ENCODE assay signal across 5 worm cellular contexts in the genomic region with DNA sequence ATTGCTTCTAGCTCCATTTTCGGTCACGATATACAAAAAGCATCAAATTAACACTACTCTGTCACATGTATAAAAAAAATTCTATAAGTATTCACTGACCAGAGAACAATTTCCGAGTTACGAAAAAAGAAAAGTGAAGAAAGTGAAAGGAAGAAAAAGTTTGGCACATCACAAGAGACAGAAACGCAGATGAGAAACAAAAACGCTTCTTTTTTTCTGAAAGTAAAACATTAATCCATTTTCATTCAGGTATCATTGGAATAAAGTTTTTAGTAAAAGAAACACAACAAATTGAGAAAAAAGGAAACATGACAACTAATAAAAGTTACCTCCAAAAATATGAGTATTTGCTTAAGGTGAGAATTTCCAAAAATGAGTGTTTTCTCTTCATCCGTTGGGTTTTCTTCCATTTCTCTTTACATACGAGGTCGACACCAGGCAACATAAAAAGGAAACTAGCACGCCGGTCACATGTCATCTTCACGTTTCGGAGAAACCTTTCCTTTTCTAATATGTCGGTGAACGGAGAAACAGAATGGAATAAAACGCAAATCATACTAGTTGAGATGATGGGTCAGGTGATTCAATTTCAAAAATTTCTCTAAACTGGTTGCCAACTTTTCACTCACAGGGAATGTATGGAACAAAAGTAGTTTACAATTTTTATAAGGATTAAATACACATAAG.
A peak's percentile ranks its signal among the peaks of the same experiment; 100 is the strongest.
TF ChIP-seq lines count a peak whose summit lies in the region.

No protein-coding gene starts in this region.

TF ChIP-seq in whole organism, L1 larva, 84 proteins besides CTCF, POLR2A, EP300 and RAD21 (continues in another document):
- TF ChIP-seq zag-1 (tag; optimal IDR thresholded peaks at IDR 0.05; lab: Kevin White, UChicago) (no peak), ztf-11 (tag; optimal IDR thresholded peaks at IDR 0.05; lab: Kevin White, UChicago) (no peak), nhr-19 (GFP tag; conservative IDR thresholded peaks at IDR 0.05; lab: Robert Waterston, UW) (peak; percentile 26; the same call in 1 of the 2 replicates), unc-30 (tag; optimal IDR thresholded peaks at IDR 0.05; lab: Kevin White, UChicago) (no peak), swsn-7 (tag; optimal IDR thresholded peaks at IDR 0.05; lab: Kevin White, UChicago) (no peak), fos-1 (tag; optimal IDR thresholded peaks at IDR 0.05; lab: Kevin White, UChicago) (no peak), fkh-8 (tag; optimal IDR thresholded peaks at IDR 0.05; lab: Kevin White, UChicago) (no peak), lsy-2 (tag; optimal IDR thresholded peaks at IDR 0.05; lab: Kevin White, UChicago) (peak; percentile 6 to 24), nhr-12 (tag; optimal IDR thresholded peaks at IDR 0.05; lab: Kevin White, UChicago) (no peak), irx-1 (tag; optimal IDR thresholded peaks at IDR 0.05; lab: Kevin White, UChicago) (peak; percentile 48), sup-37 (GFP tag; optimal IDR thresholded peaks at IDR 0.05; lab: Kevin White, UChicago) (no peak), jun-1 (tag; optimal IDR thresholded peaks at IDR 0.05; lab: Kevin White, UChicago) (no peak), nhr-71 (tag; optimal IDR thresholded peaks at IDR 0.05; lab: Kevin White, UChicago) (peak; percentile 61), alr-1 (tag; optimal IDR thresholded peaks at IDR 0.05; lab: Kevin White, UChicago; ENCODE audit: borderline replicate concordance) (no peak), nhr-28 (tag; optimal IDR thresholded peaks at IDR 0.05; lab: Kevin White, UChicago) (no peak), dsc-1 (tag; optimal IDR thresholded peaks at IDR 0.05; lab: Kevin White, UChicago) (no peak), C34B4.2 (tag; optimal IDR thresholded peaks at IDR 0.05; lab: Kevin White, UChicago) (no peak)

TF ChIP-seq in whole organism, L2 larva, 48 proteins besides CTCF, POLR2A, EP300 and RAD21:
- peak; percentile 61 for TF ChIP-seq nhr-129 (tag; optimal IDR thresholded peaks at IDR 0.05; lab: Kevin White, UChicago)
- peak; percentile 21 for TF ChIP-seq C34F6.9 (tag; optimal IDR thresholded peaks at IDR 0.05; lab: Kevin White, UChicago)
- TF ChIP-seq nhr-6 (tag; optimal IDR thresholded peaks at IDR 0.05; lab: Kevin White, UChicago) = peak; percentile 11
- TF ChIP-seq sma-9 (GFP tag; optimal IDR thresholded peaks at IDR 0.05; lab: Kevin White, UChicago) = peak; percentile 64
- TF ChIP-seq sma-9 (tag; optimal IDR thresholded peaks at IDR 0.05; lab: Kevin White, UChicago) = no peak
- peak; percentile 30 for TF ChIP-seq sma-3 (GFP tag; optimal IDR thresholded peaks at IDR 0.05; lab: Kevin White, UChicago)
- no peak for TF ChIP-seq R02D3.7 (tag; optimal IDR thresholded peaks at IDR 0.05; lab: Kevin White, UChicago)
- peak; percentile 6 for TF ChIP-seq nhr-21 (tag; optimal IDR thresholded peaks at IDR 0.05; lab: Kevin White, UChicago)
- peak; percentile 43 for TF ChIP-seq unc-55 (GFP tag; optimal IDR thresholded peaks at IDR 0.05; lab: Kevin White, UChicago)
- peak; percentile 74 for TF ChIP-seq blmp-1 (tag; optimal IDR thresholded peaks at IDR 0.05; lab: Kevin White, UChicago; ENCODE audit: insufficient read depth)
- no peak for TF ChIP-seq ceh-16 (tag; optimal IDR thresholded peaks at IDR 0.05; lab: Kevin White, UChicago)
- TF ChIP-seq nhr-25 (tag; optimal IDR thresholded peaks at IDR 0.05; lab: Kevin White, UChicago) = peak; percentile 89
- peak; percentile 26 for TF ChIP-seq crh-2 (tag; optimal IDR thresholded peaks at IDR 0.05; lab: Kevin White, UChicago)
- no peak for TF ChIP-seq mdl-1 (tag; optimal IDR thresholded peaks at IDR 0.05; lab: Kevin White, UChicago)

TF ChIP-seq in whole organism, L3 larva, 47 proteins besides CTCF, POLR2A, EP300 and RAD21:
- TF ChIP-seq unc-62 (GFP tag; optimal IDR thresholded peaks at IDR 0.05; lab: Kevin White, UChicago) (no peak), eor-1 (tag; optimal IDR thresholded peaks at IDR 0.05; lab: Kevin White, UChicago) (no peak), ztf-4 (tag; optimal IDR thresholded peaks at IDR 0.05; lab: Kevin White, UChicago) (no peak), zag-1 (tag; optimal IDR thresholded peaks at IDR 0.05; lab: Kevin White, UChicago) (no peak), egl-5 (tag; optimal IDR thresholded peaks at IDR 0.05; lab: Kevin White, UChicago) (peak; percentile 35), nhr-23 (tag; optimal IDR thresholded peaks at IDR 0.05; lab: Kevin White, UChicago) (peak; percentile 73), ama-1 (optimal IDR thresholded peaks at IDR 0.05; lab: Kevin White, UChicago) (no peak), tbx-2 (tag; optimal IDR thresholded peaks at IDR 0.05; lab: Kevin White, UChicago) (no peak), lsy-12 (tag; optimal IDR thresholded peaks at IDR 0.05; lab: Kevin White, UChicago) (no peak), hmg-11 (tag; optimal IDR thresholded peaks at IDR 0.05; lab: Kevin White, UChicago) (no peak), elt-2 (tag; optimal IDR thresholded peaks at IDR 0.05; lab: Kevin White, UChicago) (no peak), ceh-28 (tag; optimal IDR thresholded peaks at IDR 0.05; lab: Kevin White, UChicago) (no peak), nhr-25 (tag; optimal IDR thresholded peaks at IDR 0.05; lab: Kevin White, UChicago) (peak; percentile 29), mml-1 (tag; optimal IDR thresholded peaks at IDR 0.05; lab: Kevin White, UChicago) (no peak), nhr-77 (tag; optimal IDR thresholded peaks at IDR 0.05; lab: Kevin White, UChicago) (no peak), mdl-1 (tag; optimal IDR thresholded peaks at IDR 0.05; lab: Kevin White, UChicago) (no peak), skn-1 (tag; optimal IDR thresholded peaks at IDR 0.05; lab: Kevin White, UChicago) (no peak), fkh-2 (tag; optimal IDR thresholded peaks at IDR 0.05; lab: Kevin White, UChicago) (no peak)

TF ChIP-seq in whole organism, L4 larva, 104 proteins besides CTCF, POLR2A, EP300 and RAD21 (continues in another document):
- TF ChIP-seq aha-1 (tag; lab: Kevin White, UChicago) (peak; percentile 89), ZK546.5 (tag; optimal IDR thresholded peaks at IDR 0.05; lab: Kevin White, UChicago) (no peak), mep-1 (tag; optimal IDR thresholded peaks at IDR 0.05; lab: Kevin White, UChicago) (peak; percentile 17), nhr-48 (tag; optimal IDR thresholded peaks at IDR 0.05; lab: Kevin White, UChicago) (no peak), daf-12 (tag; optimal IDR thresholded peaks at IDR 0.05; lab: Kevin White, UChicago) (no peak), ZK337.2 (GFP tag; IDR thresholded peaks at IDR 0.05; lab: Robert Waterston, UW) (no peak), saeg-2 (GFP tag; IDR thresholded peaks at IDR 0.05; lab: Robert Waterston, UW) (no peak), nhr-41 (GFP tag; IDR thresholded peaks at IDR 0.05; lab: Robert Waterston, UW) (no peak), F44E2.7 (GFP tag; IDR thresholded peaks at IDR 0.05; lab: Robert Waterston, UW) (no peak), madf-5 (GFP tag; IDR thresholded peaks at IDR 0.05; lab: Robert Waterston, UW) (no peak), F49E8.2 (tag; optimal IDR thresholded peaks at IDR 0.05; lab: Kevin White, UChicago; ENCODE audit: borderline replicate concordance) (no peak), mxl-2 (GFP tag; conservative IDR thresholded peaks at IDR 0.05; lab: Robert Waterston, UW) (no peak), zag-1 (tag; optimal IDR thresholded peaks at IDR 0.05; lab: Kevin White, UChicago) (no peak), nhr-6 (tag; optimal IDR thresholded peaks at IDR 0.05; lab: Kevin White, UChicago) (no peak), lin-1 (GFP tag; IDR thresholded peaks at IDR 0.05; lab: Robert Waterston, UW) (no peak), mdl-1 (tag; optimal IDR thresholded peaks at IDR 0.05; lab: Kevin White, UChicago) (peak in 1 of 2 experiments; percentile 54), lin-29 (GFP tag; IDR thresholded peaks at IDR 0.05; lab: Robert Waterston, UW) (no peak), rbr-2 (tag; optimal IDR thresholded peaks at IDR 0.05; lab: Kevin White, UChicago) (no peak), dve-1 (tag; optimal IDR thresholded peaks at IDR 0.05; lab: Kevin White, UChicago; ENCODE audit: insufficient read depth) (no peak), nhr-10 (tag; optimal IDR thresholded peaks at IDR 0.05; lab: Kevin White, UChicago) (no peak), nhr-25 (tag; optimal IDR thresholded peaks at IDR 0.05; lab: Kevin White, UChicago; ENCODE audit: borderline replicate concordance, insufficient read depth) (peak; percentile 43), ces-1 (GFP tag; optimal IDR thresholded peaks at IDR 0.05; lab: Kevin White, UChicago) (no peak)

TF ChIP-seq in whole organism, young adult, 124 proteins besides CTCF, POLR2A, EP300 and RAD21:
- TF ChIP-seq lin-40 (tag; optimal IDR thresholded peaks at IDR 0.05; lab: Kevin White, UChicago) = peak; percentile 39
- TF ChIP-seq attf-3 (GFP tag; conservative IDR thresholded peaks at IDR 0.05; lab: Robert Waterston, UW) = no peak
- no peak for TF ChIP-seq T26A5.8 (tag; optimal IDR thresholded peaks at IDR 0.05; lab: Kevin White, UChicago)
- no peak for TF ChIP-seq mxl-1 (tag; optimal IDR thresholded peaks at IDR 0.05; lab: Kevin White, UChicago)
- TF ChIP-seq ceh-100 (GFP tag; IDR thresholded peaks at IDR 0.05; lab: Robert Waterston, UW) = no peak
- peak; percentile 65 for TF ChIP-seq somi-1 (GFP tag; optimal IDR thresholded peaks at IDR 0.05; lab: Kevin White, UChicago)
- no peak for TF ChIP-seq B0336.3 (GFP tag; IDR thresholded peaks at IDR 0.05; lab: Robert Waterston, UW)
